Fruit fly (Drosophila melanogaster) whole organism, embryonic: ENCODE results near the gene Pif1B.
A peak's percentile ranks its signal among the peaks of the same experiment; 100 is the strongest.

Experiments used
- Bdp1 ChIP-seq: fragments of 200-800 bp; sonication (Bioruptor generic); optimal IDR thresholded peaks from 3 replicates; lab custom pipeline; 2016; ENCODE audit warnings: missing biosample characterization, missing genetic modification characterization
- CG10267 ChIP-seq: fragments of 200-800 bp; sonication (Bioruptor generic); optimal IDR thresholded peaks from 2 replicates; lab custom pipeline; 2018; ENCODE audit warnings: missing biosample characterization, mild to moderate bottlenecking, missing genetic modification characterization, moderate library complexity
- CG11723 ChIP-seq: fragments of 200-800 bp; sonication (Bioruptor generic); optimal IDR thresholded peaks from 2 replicates; lab custom pipeline; 2017; ENCODE audit warnings: missing biosample characterization, mild to moderate bottlenecking, missing genetic modification characterization
- CG15011 ChIP-seq: fragments of 200-800 bp; sonication (Bioruptor generic); optimal IDR thresholded peaks from 3 replicates; lab custom pipeline; 2018; ENCODE audit warnings: missing biosample characterization, mild to moderate bottlenecking, missing genetic modification characterization
- CG17361 ChIP-seq: fragments of 200-800 bp; sonication (Bioruptor generic); IDR thresholded peaks from 3 replicates; pipeline ENCODE4 v1.3.6; 2022; ENCODE audit warnings: missing biosample characterization, missing genetic modification characterization
- CG34422 ChIP-seq: fragments of 200-800 bp; sonication (Bioruptor generic); IDR thresholded peaks from 3 replicates; pipeline ENCODE4 v1.3.6; 2022; ENCODE audit warnings: missing biosample characterization, missing genetic modification characterization
- CG3726 ChIP-seq: fragments of 200-800 bp; sonication (Bioruptor generic); IDR thresholded peaks from 3 replicates; pipeline ENCODE4, ENCODE4 v1.3.6; 2022; ENCODE audit warnings: missing biosample characterization, missing genetic modification characterization
- CG3995 ChIP-seq: fragments of 200-800 bp; sonication (Bioruptor generic); optimal IDR thresholded peaks from 3 replicates; lab custom pipeline; 2016; ENCODE audit warnings: missing biosample characterization, missing genetic modification characterization
- CG6813 ChIP-seq: fragments of 200-800 bp; sonication (Bioruptor generic); optimal IDR thresholded peaks from 2 replicates; lab custom pipeline; 2017; ENCODE audit warnings: missing biosample characterization, missing genetic modification characterization, mild to moderate bottlenecking, moderate library complexity, missing genetic modification reagents
- CG8944 ChIP-seq: fragments of 200-800 bp; sonication (Bioruptor generic); optimal IDR thresholded peaks from 3 replicates; lab custom pipeline; 2016; ENCODE audit warnings: missing biosample characterization, missing genetic modification characterization
- CG9609 ChIP-seq: fragments of 200-800 bp; sonication (Bioruptor generic); optimal IDR thresholded peaks from 3 replicates; lab custom pipeline; 2016; ENCODE audit warnings: missing biosample characterization, missing genetic modification characterization
- CoRest ChIP-seq: fragments of 200-800 bp; sonication (Bioruptor generic); optimal IDR thresholded peaks from 3 replicates; lab custom pipeline; 2018; ENCODE audit warnings: missing biosample characterization, mild to moderate bottlenecking, missing genetic modification characterization, moderate library complexity
- CrebB ChIP-seq: fragments of 200-800 bp; sonication (Bioruptor generic); optimal IDR thresholded peaks from 3 replicates; lab custom pipeline; 2018; ENCODE audit warnings: missing biosample characterization, mild to moderate bottlenecking, missing genetic modification characterization
- Dbx ChIP-seq: fragments of 200-800 bp; sonication (Bioruptor generic); IDR thresholded peaks from 3 replicates; pipeline ENCODE4 v1.3.6; 2022; ENCODE audit warnings: missing biosample characterization, missing genetic modification characterization
- Dll ChIP-seq: fragments of 200-800 bp; sonication (Bioruptor generic); IDR thresholded peaks from 4 replicates; pipeline ENCODE4 v1.3.6; 2022; ENCODE audit warnings: missing biosample characterization, missing genetic modification characterization; ENCODE audit not compliant: partially characterized antibody
- E2f1 ChIP-seq: fragments of 200-800 bp; sonication (Bioruptor generic); IDR thresholded peaks from 2 replicates; pipeline ENCODE4 v1.3.6; 2022; ENCODE audit warnings: missing biosample characterization, missing genetic modification characterization
- Fer3 ChIP-seq: fragments of 200-800 bp; sonication (Bioruptor generic); optimal IDR thresholded peaks from 2 replicates; lab custom pipeline; 2018; ENCODE audit warnings: missing biosample characterization, mild to moderate bottlenecking, missing genetic modification characterization, moderate library complexity
- HLHmδ ChIP-seq: fragments of 200-800 bp; sonication (Bioruptor generic); optimal IDR thresholded peaks from 2 replicates; lab custom pipeline; 2018; ENCODE audit warnings: missing biosample characterization, mild to moderate bottlenecking, missing genetic modification characterization, moderate library complexity
- Hr3 ChIP-seq: fragments of 200-800 bp; sonication (Bioruptor generic); optimal IDR thresholded peaks from 3 replicates; lab custom pipeline; 2016; ENCODE audit warnings: missing biosample characterization, missing genetic modification characterization
- PHDP ChIP-seq: fragments of 200-800 bp; sonication (Bioruptor generic); optimal IDR thresholded peaks from 3 replicates; lab custom pipeline; 2018; ENCODE audit warnings: missing biosample characterization, mild to moderate bottlenecking, missing genetic modification characterization, moderate library complexity
- Ptx1 ChIP-seq: fragments of 200-800 bp; sonication (Bioruptor generic); IDR thresholded peaks from 2 replicates; pipeline ENCODE4 v1.3.6; 2022; ENCODE audit warnings: missing biosample characterization, missing genetic modification characterization
- Trl ChIP-seq, 3 experiments: fragments of >200 bp in 2 of 3; fragments of 200-800 bp in 1 of 3; sonication (Bioruptor generic) in 1 of 3; optimal IDR thresholded peaks; 2 replicates in 1 of 3; 3 replicates in 2 of 3; lab custom pipeline; 2016 to 2017; ENCODE audit warnings: missing biosample characterization in 1 of 3, missing genetic modification characterization in 1 of 3
- Vsx1 ChIP-seq: fragments of 200-800 bp; sonication (Bioruptor generic); optimal IDR thresholded peaks from 2 replicates; lab custom pipeline; 2017; ENCODE audit warnings: missing biosample characterization, mild to moderate bottlenecking, missing genetic modification characterization, missing genetic modification reagents
- YL-1 ChIP-seq: fragments of 200-800 bp; sonication (Bioruptor generic); optimal IDR thresholded peaks from 3 replicates; lab custom pipeline; 2017; ENCODE audit warnings: missing biosample characterization, mild to moderate bottlenecking, missing genetic modification characterization
- ap ChIP-seq: fragments of 200-800 bp; sonication (Bioruptor generic); IDR thresholded peaks from 2 replicates; pipeline ENCODE4 v1.3.6; 2022; ENCODE audit warnings: missing biosample characterization, missing genetic modification characterization
- bcd ChIP-seq: fragments of 200-800 bp; sonication (Bioruptor generic); optimal IDR thresholded peaks from 2 replicates; lab custom pipeline; 2017; ENCODE audit warnings: missing biosample characterization, mild to moderate bottlenecking, missing genetic modification characterization
- chif ChIP-seq, 2 experiments: fragments of 200-800 bp; sonication (Bioruptor generic); optimal IDR thresholded peaks; 3 replicates each; lab custom pipeline; 2016; ENCODE audit warnings: missing biosample characterization in 2 of 2, missing genetic modification characterization in 2 of 2
- chn ChIP-seq: fragments of 200-800 bp; sonication (Bioruptor generic); optimal IDR thresholded peaks from 2 replicates; lab custom pipeline; 2016; ENCODE audit warnings: missing biosample characterization, missing genetic modification characterization
- dpn ChIP-seq, 2 experiments: fragments of 200-800 bp; sonication (Bioruptor generic); optimal IDR thresholded peaks; 3 replicates each; lab custom pipeline; 2016; ENCODE audit warnings: missing biosample characterization in 2 of 2, missing genetic modification characterization in 2 of 2
- fd102C ChIP-seq: fragments of 200-800 bp; sonication (Bioruptor generic); optimal IDR thresholded peaks from 2 replicates; lab custom pipeline; 2018; ENCODE audit warnings: missing biosample characterization, mild to moderate bottlenecking, missing genetic modification characterization, moderate library complexity
- gcm ChIP-seq: fragments of 200-800 bp; sonication (Bioruptor generic); optimal IDR thresholded peaks from 2 replicates; lab custom pipeline; 2019; ENCODE audit warnings: missing biosample characterization, mild to moderate bottlenecking, missing genetic modification characterization, moderate library complexity
- gcm2 ChIP-seq: fragments of 200-800 bp; sonication (Bioruptor generic); optimal IDR thresholded peaks from 2 replicates; lab custom pipeline; 2016; ENCODE audit warnings: missing biosample characterization, missing genetic modification characterization
- gfzf ChIP-seq: fragments of 200-800 bp; sonication (Bioruptor generic); optimal IDR thresholded peaks from 2 replicates; lab custom pipeline; 2016; ENCODE audit warnings: missing biosample characterization, mild to moderate bottlenecking, missing genetic modification characterization, moderate library complexity
- kah ChIP-seq: fragments of 200-800 bp; sonication (Bioruptor generic); optimal IDR thresholded peaks from 2 replicates; lab custom pipeline; 2018; ENCODE audit warnings: missing biosample characterization, mild to moderate bottlenecking, missing genetic modification characterization
- lab ChIP-seq: fragments of 200-800 bp; sonication (Bioruptor generic); optimal IDR thresholded peaks from 3 replicates; lab custom pipeline; 2017; ENCODE audit warnings: missing biosample characterization, missing genetic modification characterization, mild to moderate bottlenecking, moderate library complexity, missing genetic modification reagents
- lmd ChIP-seq: fragments of 200-800 bp; sonication (Bioruptor generic); IDR thresholded peaks from 2 replicates; pipeline ENCODE4 v1.3.6; 2022; ENCODE audit warnings: missing biosample characterization, missing genetic modification characterization
- mam ChIP-seq: fragments of 200-800 bp; sonication (Bioruptor generic); optimal IDR thresholded peaks from 3 replicates; lab custom pipeline; 2016; ENCODE audit warnings: missing biosample characterization, missing genetic modification characterization
- nerfin-2 ChIP-seq: fragments of 200-800 bp; sonication (Bioruptor generic); IDR thresholded peaks from 2 replicates; pipeline ENCODE4 v1.3.6; 2022; ENCODE audit warnings: missing biosample characterization, missing genetic modification characterization; ENCODE audit not compliant: partially characterized antibody
- p53 ChIP-seq: fragments of 200-800 bp; sonication (Bioruptor generic); optimal IDR thresholded peaks from 2 replicates; lab custom pipeline; 2016; ENCODE audit warnings: missing biosample characterization, missing genetic modification characterization
- peb ChIP-seq: fragments of 200-800 bp; sonication (Bioruptor generic); IDR thresholded peaks from 2 replicates; pipeline ENCODE4 v1.3.6; 2022; ENCODE audit warnings: missing biosample characterization, missing genetic modification characterization
- psq ChIP-seq: fragments of 200-800 bp; sonication (Bioruptor generic); optimal IDR thresholded peaks from 2 replicates; lab custom pipeline; 2017; ENCODE audit warnings: missing biosample characterization, missing genetic modification characterization
- rib ChIP-seq: fragments of 200-800 bp; sonication (Bioruptor generic); IDR thresholded peaks from 2 replicates; pipeline ENCODE4 v1.3.6; 2022; ENCODE audit warnings: missing biosample characterization, missing genetic modification characterization
- ro ChIP-seq: fragments of 200-800 bp; sonication (Bioruptor generic); IDR thresholded peaks from 2 replicates; pipeline ENCODE4 v1.3.6; 2022; ENCODE audit warnings: missing biosample characterization, missing genetic modification characterization
- sisA ChIP-seq: fragments of 200-800 bp; sonication (Bioruptor generic); IDR thresholded peaks from 2 replicates; pipeline ENCODE4 v1.3.6; 2022; ENCODE audit warnings: missing biosample characterization, missing genetic modification characterization
- so ChIP-seq: fragments of 200-800 bp; sonication (Bioruptor generic); IDR thresholded peaks from 3 replicates; pipeline ENCODE4 v1.3.6; 2022; ENCODE audit warnings: missing biosample characterization, missing genetic modification characterization
- ssp ChIP-seq: fragments of 200-800 bp; sonication (Bioruptor generic); IDR thresholded peaks from 2 replicates; pipeline ENCODE4 v1.3.6; 2022; ENCODE audit warnings: missing biosample characterization, missing genetic modification characterization
- twi ChIP-seq: fragments of 200-800 bp; optimal IDR thresholded peaks from 2 replicates; lab custom pipeline; 2019; ENCODE audit warnings: missing biosample characterization, mild to moderate bottlenecking, missing genetic modification characterization, moderate library complexity
- zen ChIP-seq: fragments of 200-800 bp; sonication (Bioruptor generic); optimal IDR thresholded peaks from 3 replicates; lab custom pipeline; 2018; ENCODE audit warnings: missing biosample characterization, mild to moderate bottlenecking, missing genetic modification characterization, moderate library complexity

Gene Pif1B

DNA sequence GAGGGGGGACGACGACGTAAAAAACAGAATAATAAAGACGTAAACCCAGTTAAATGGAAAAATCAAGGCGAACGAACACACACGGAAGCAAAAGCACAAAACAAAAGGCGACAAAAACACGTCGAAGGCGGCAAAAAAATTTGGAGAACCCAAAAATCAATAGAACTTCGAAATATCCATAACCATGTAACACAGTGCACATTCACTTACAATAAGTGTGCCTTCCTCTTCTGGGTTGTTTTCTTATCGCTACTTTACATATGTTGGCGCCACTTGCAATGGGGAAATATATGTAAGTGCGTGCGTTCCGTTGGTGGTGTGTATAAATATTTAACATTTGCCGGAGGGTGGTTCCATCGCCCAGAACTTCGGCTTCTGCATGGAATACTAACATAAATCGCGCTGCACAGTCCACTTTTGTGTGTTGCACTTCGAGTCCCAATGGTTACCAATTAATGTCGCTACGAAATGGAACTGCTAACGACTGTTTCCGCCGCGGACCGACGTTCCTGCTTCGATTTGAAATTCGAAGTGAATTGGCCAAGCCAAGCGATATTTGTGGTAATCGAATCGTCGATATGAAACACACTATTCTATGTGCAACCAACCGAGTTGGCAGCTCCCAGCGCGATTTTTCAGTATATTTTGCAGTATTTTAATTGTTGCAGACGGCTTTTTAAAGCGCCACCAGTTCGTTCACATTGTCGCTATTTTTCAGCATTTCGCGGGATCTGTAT lies 53.7 kb downstream of the Pif1B start, which contains the start of the genes CG9801 and Nasp (continued):
- TF ChIP-seq CG34422 (GFP tag; lab: Robert Waterston, UW), result peak; percentile 56; the same call in 2 of the 3 replicates
- TF ChIP-seq kah, result peak; percentile 20
- TF ChIP-seq fd102C, result no peak
- TF ChIP-seq CG8944, result peak; percentile 10
- TF ChIP-seq Fer3 (tag; lab: Kevin White, UChicago), result no peak
- TF ChIP-seq YL-1, result peak; percentile 58
- TF ChIP-seq peb, result 0 out of 2 replicates have a peak, but pooled peaks have one; percentile 30
- no peak for TF ChIP-seq ro
- peak; percentile 97 for TF ChIP-seq gfzf
- TF ChIP-seq CG3726 (GFP tag; lab: Robert Waterston, UW), result 0 out of 3 replicates have a peak, but pooled peaks have one; percentile 9
- no peak for TF ChIP-seq Hr3 (GFP tag; lab: Kevin White, UChicago)
- TF ChIP-seq E2f1 (GFP tag; lab: Robert Waterston, UW), result peak; percentile 42; the same call in 1 of the 2 replicates
- peak; percentile 54 for TF ChIP-seq zen (tag; lab: Kevin White, UChicago)
- peak; percentile 45 for TF ChIP-seq chn (GFP tag; lab: Kevin White, UChicago)
- TF ChIP-seq twi, result peak; percentile 9
- TF ChIP-seq HLHmδ, result peak; percentile 20
- TF ChIP-seq so (GFP tag; lab: Robert Waterston, UW), result peak; percentile 48; the same call in 1 of the 3 replicates
- no peak for TF ChIP-seq Trl (optimal IDR thresholded peaks at IDR 0.05; lab: Kevin White, UChicago)
- peak; percentile 42 for TF ChIP-seq Trl (GFP tag; optimal IDR thresholded peaks at IDR 0.05; lab: Kevin White, UChicago)
- peak; percentile 19; the same call in 1 of the 2 replicates for TF ChIP-seq sisA (GFP tag; lab: Robert Waterston, UW)
- peak; percentile 9 for TF ChIP-seq Bdp1 (GFP tag; lab: Kevin White, UChicago)
- peak; percentile 81 for TF ChIP-seq p53 (GFP tag; lab: Kevin White, UChicago)
- no peak for TF ChIP-seq Vsx1 (GFP tag; lab: Kevin White, UChicago)
- TF ChIP-seq lmd (GFP tag; lab: Robert Waterston, UW), result peak; percentile 25; the same call in 1 of the 2 replicates
- peak; percentile 28 for TF ChIP-seq bcd (GFP tag; lab: Kevin White, UChicago)
- TF ChIP-seq chif (GFP tag; optimal IDR thresholded peaks at IDR 0.05; lab: Kevin White, UChicago), result peak in 1 of 2 experiments; percentile 41
- no peak for TF ChIP-seq CG9609
- no peak for TF ChIP-seq PHDP (tag; lab: Kevin White, UChicago)
- TF ChIP-seq CG6813 (GFP tag; lab: Kevin White, UChicago), result peak; percentile 4
- peak; percentile 27 for TF ChIP-seq mam (GFP tag; lab: Kevin White, UChicago)
- peak; percentile 72; the same call in 1 of the 2 replicates for TF ChIP-seq rib (GFP tag; lab: Robert Waterston, UW)
- TF ChIP-seq ssp, result peak; percentile 45; the same call in 1 of the 2 replicates
- no peak for TF ChIP-seq Ptx1 (GFP tag; lab: Robert Waterston, UW)
- peak; percentile 67 for TF ChIP-seq CG3995 (GFP tag; lab: Kevin White, UChicago)
- peak; percentile 54 for TF ChIP-seq CG10267 (tag; lab: Kevin White, UChicago)
- peak; percentile 63 for TF ChIP-seq lab (GFP tag; lab: Kevin White, UChicago)
- TF ChIP-seq nerfin-2 (GFP tag; lab: Robert Waterston, UW), result peak; percentile 73
- peak; percentile 11 for TF ChIP-seq CG15011 (GFP tag; lab: Kevin White, UChicago)
- no peak for TF ChIP-seq ap
- peak; percentile 29 to 33 for TF ChIP-seq dpn (GFP tag; optimal IDR thresholded peaks at IDR 0.05; lab: Kevin White, UChicago)
- TF ChIP-seq Dbx (GFP tag; lab: Robert Waterston, UW), result peak; percentile 36; the same call in 1 of the 3 replicates
- peak; percentile 48 for TF ChIP-seq CrebB (tag; lab: Kevin White, UChicago)
- TF ChIP-seq psq (GFP tag; lab: Kevin White, UChicago), result peak; percentile 33
- no peak for TF ChIP-seq CG11723 (GFP tag; lab: Kevin White, UChicago)
- TF ChIP-seq gcm2 (GFP tag; lab: Kevin White, UChicago), result no peak
- peak; percentile 76; the same call in 3 of the 4 replicates for TF ChIP-seq Dll (GFP tag; lab: Robert Waterston, UW)
- TF ChIP-seq CoRest (tag; lab: Kevin White, UChicago), result peak; percentile 44
- TF ChIP-seq CG17361 (GFP tag; lab: Robert Waterston, UW), result no peak; the same call in 2 of the 3 replicates
- peak; percentile 42 for TF ChIP-seq gcm (GFP tag; lab: Kevin White, UChicago)
